Worm (Caenorhabditis elegans) whole organism, late embryonic: Measurements from ENCODE around the gene mrpl-28.

Experiments used
- C38D4.7 ChIP-seq: fragments of 200-800 bp; sonication (Bioruptor generic); optimal IDR thresholded peaks from 2 replicates; lab custom pipeline; 2018; ENCODE audit warnings: mild to moderate bottlenecking, missing genetic modification characterization, moderate library complexity, missing compliant biosample characterization
- F13H6.1 ChIP-seq: sonication (generic microtip); optimal IDR thresholded peaks from 2 replicates; lab custom pipeline; 2016; ENCODE audit warnings: missing genetic modification characterization, missing compliant biosample characterization
- K02D7.2 ChIP-seq: sonication (generic microtip); optimal IDR thresholded peaks from 2 replicates; lab custom pipeline; 2017; ENCODE audit warnings: mild to moderate bottlenecking, missing genetic modification characterization, missing compliant biosample characterization
- K09A11.1 ChIP-seq: sonication (generic microtip); optimal IDR thresholded peaks from 2 replicates; lab custom pipeline; 2017; ENCODE audit warnings: antibody characterized with exemption, mild to moderate bottlenecking, missing genetic modification characterization, missing compliant biosample characterization; ENCODE audit not compliant: insufficient read depth
- T23F11.4 ChIP-seq: fragments of 200-800 bp; sonication (Bioruptor generic); optimal IDR thresholded peaks from 2 replicates; lab custom pipeline; 2018; ENCODE audit warnings: mild to moderate bottlenecking, missing genetic modification characterization, missing compliant biosample characterization
- Y22D7AL.16 ChIP-seq: sonication (generic microtip); optimal IDR thresholded peaks from 2 replicates; lab custom pipeline; 2016; ENCODE audit warnings: missing genetic modification characterization, missing compliant biosample characterization
- ahr-1 ChIP-seq: sonication (generic microtip); optimal IDR thresholded peaks from 2 replicates; lab custom pipeline; 2016; ENCODE audit warnings: missing genetic modification characterization, missing compliant biosample characterization
- ama-1 ChIP-seq: fragments of 150-350 bp; optimal IDR thresholded peaks from 2 replicates; lab custom pipeline; 2014
- ceh-14 ChIP-seq: sonication (generic microtip); optimal IDR thresholded peaks from 2 replicates; lab custom pipeline; 2016; ENCODE audit warnings: missing genotype, missing genetic modification characterization, missing compliant biosample characterization
- ceh-18 ChIP-seq: sonication (generic microtip); optimal IDR thresholded peaks from 2 replicates; lab custom pipeline; 2016; ENCODE audit warnings: missing genetic modification characterization, missing compliant biosample characterization
- ceh-19 ChIP-seq: fragments of 200-800 bp; sonication (Bioruptor generic); optimal IDR thresholded peaks from 2 replicates; lab custom pipeline; 2018; ENCODE audit warnings: mild to moderate bottlenecking, missing genetic modification characterization, missing compliant biosample characterization
- ceh-22 ChIP-seq: sonication (generic microtip); optimal IDR thresholded peaks from 2 replicates; lab custom pipeline; 2017; ENCODE audit warnings: missing biosample characterization, missing genetic modification characterization
- ceh-30 ChIP-seq: fragments of 150-350 bp; optimal IDR thresholded peaks from 2 replicates; lab custom pipeline; 2014; ENCODE audit warnings: missing biosample characterization, missing genetic modification characterization
- ceh-31 ChIP-seq: sonication (generic microtip); optimal IDR thresholded peaks from 2 replicates; lab custom pipeline; 2016; ENCODE audit warnings: missing genetic modification characterization, missing compliant biosample characterization
- ceh-34 ChIP-seq: sonication (generic microtip); optimal IDR thresholded peaks from 2 replicates; lab custom pipeline; 2016; ENCODE audit warnings: mild to moderate bottlenecking, missing genetic modification characterization, missing compliant biosample characterization
- ceh-45 ChIP-seq: fragments of 200-800 bp; sonication (Bioruptor generic); IDR thresholded peaks from 2 replicates; pipeline ENCODE4 v1.3.6; 2022; ENCODE audit warnings: missing genetic modification reagents, missing genetic modification characterization, missing compliant biosample characterization
- ceh-48 ChIP-seq: sonication (generic microtip); optimal IDR thresholded peaks from 2 replicates; lab custom pipeline; 2016; ENCODE audit warnings: missing genetic modification characterization, inconsistent platforms, missing compliant biosample characterization
- ceh-6 ChIP-seq: fragments of 200-800 bp; sonication (Bioruptor generic); optimal IDR thresholded peaks from 2 replicates; lab custom pipeline; 2018; ENCODE audit warnings: mild to moderate bottlenecking, missing genetic modification characterization, missing compliant biosample characterization
- ceh-9 ChIP-seq: sonication (generic microtip); optimal IDR thresholded peaks from 2 replicates; lab custom pipeline; 2016; ENCODE audit warnings: mild to moderate bottlenecking, missing genetic modification characterization, inconsistent platforms, missing compliant biosample characterization
- che-1 ChIP-seq: sonication (generic microtip); optimal IDR thresholded peaks from 2 replicates; lab custom pipeline; 2016; ENCODE audit warnings: mild to moderate bottlenecking, missing genetic modification characterization, missing compliant biosample characterization
- dmd-4 ChIP-seq: sonication (generic microtip); optimal IDR thresholded peaks from 2 replicates; lab custom pipeline; 2016; ENCODE audit warnings: borderline replicate concordance, missing genetic modification characterization, missing compliant biosample characterization
- dve-1 ChIP-seq: sonication (generic microtip); optimal IDR thresholded peaks from 2 replicates; lab custom pipeline; 2017; ENCODE audit warnings: antibody characterized with exemption, mild to moderate bottlenecking, missing genetic modification characterization, missing compliant biosample characterization
- elt-2 ChIP-seq: sonication (generic microtip); optimal IDR thresholded peaks from 2 replicates; lab custom pipeline; 2016; ENCODE audit warnings: missing genetic modification reagents, missing genetic modification characterization, missing compliant biosample characterization
- elt-4 ChIP-seq: sonication (generic microtip); optimal IDR thresholded peaks from 2 replicates; lab custom pipeline; 2016; ENCODE audit warnings: missing genetic modification characterization, missing compliant biosample characterization
- eyg-1 ChIP-seq: sonication (generic microtip); optimal IDR thresholded peaks from 2 replicates; lab custom pipeline; 2016; ENCODE audit warnings: missing genotype, missing genetic modification characterization, missing compliant biosample characterization
- fax-1 ChIP-seq: sonication (generic microtip); optimal IDR thresholded peaks from 2 replicates; lab custom pipeline; 2016; ENCODE audit warnings: missing genotype, missing genetic modification characterization, missing compliant biosample characterization
- fkh-10 ChIP-seq: fragments of 150-350 bp; optimal IDR thresholded peaks from 2 replicates; lab custom pipeline; 2014; ENCODE audit warnings: missing biosample characterization, missing genetic modification reagents, missing genetic modification characterization
- fkh-6 ChIP-seq: sonication (generic microtip); optimal IDR thresholded peaks from 2 replicates; lab custom pipeline; 2016; ENCODE audit warnings: missing genetic modification characterization, missing compliant biosample characterization
- gmeb-2 ChIP-seq: sonication (generic microtip); optimal IDR thresholded peaks from 2 replicates; lab custom pipeline; 2016; ENCODE audit warnings: missing genetic modification characterization, inconsistent platforms, missing compliant biosample characterization
- hlh-13 ChIP-seq: fragments of 200-800 bp; sonication (Bioruptor generic); optimal IDR thresholded peaks from 2 replicates; lab custom pipeline; 2018; ENCODE audit warnings: mild to moderate bottlenecking, missing genetic modification characterization, missing compliant biosample characterization
- hlh-15 ChIP-seq: sonication (generic microtip); optimal IDR thresholded peaks from 2 replicates; lab custom pipeline; 2016; ENCODE audit warnings: missing genetic modification characterization, missing compliant biosample characterization
- hlh-30 ChIP-seq: sonication (generic microtip); optimal IDR thresholded peaks from 2 replicates; lab custom pipeline; 2017; ENCODE audit warnings: antibody characterized with exemption, missing genetic modification characterization, missing compliant biosample characterization; ENCODE audit not compliant: insufficient read depth
- hlh-6 ChIP-seq: sonication (generic microtip); optimal IDR thresholded peaks from 2 replicates; lab custom pipeline; 2016; ENCODE audit warnings: missing genotype, missing genetic modification characterization, missing compliant biosample characterization
- hlh-8 ChIP-seq: sonication (generic microtip); optimal IDR thresholded peaks from 2 replicates; lab custom pipeline; 2016; ENCODE audit warnings: missing genotype, missing genetic modification characterization, missing compliant biosample characterization
- lim-6 ChIP-seq: sonication (generic microtip); optimal IDR thresholded peaks from 2 replicates; lab custom pipeline; 2016; ENCODE audit warnings: missing genetic modification characterization, missing compliant biosample characterization
- madf-2 ChIP-seq: sonication (generic microtip); optimal IDR thresholded peaks from 2 replicates; lab custom pipeline; 2017; ENCODE audit warnings: missing genetic modification characterization, missing compliant biosample characterization
- mec-3 ChIP-seq: sonication (generic microtip); optimal IDR thresholded peaks from 2 replicates; lab custom pipeline; 2016; ENCODE audit warnings: borderline replicate concordance, missing genetic modification characterization, missing compliant biosample characterization
- nfya-1 ChIP-seq: sonication (generic microtip); optimal IDR thresholded peaks from 2 replicates; lab custom pipeline; 2017; ENCODE audit warnings: missing genetic modification characterization, mild to moderate bottlenecking, missing compliant biosample characterization, antibody characterized with exemption, moderate library complexity
- nhr-232 ChIP-seq: sonication (generic microtip); optimal IDR thresholded peaks from 2 replicates; lab custom pipeline; 2016; ENCODE audit warnings: missing genetic modification characterization, missing compliant biosample characterization
- odd-2 ChIP-seq: sonication (generic microtip); optimal IDR thresholded peaks from 2 replicates; lab custom pipeline; 2017; ENCODE audit warnings: antibody characterized with exemption, mild to moderate bottlenecking, missing genetic modification characterization, missing compliant biosample characterization
- pat-9 ChIP-seq: fragments of 200-800 bp; sonication (Bioruptor generic); optimal IDR thresholded peaks from 2 replicates; lab custom pipeline; 2018; ENCODE audit warnings: mild to moderate bottlenecking, missing genetic modification characterization, moderate library complexity, missing compliant biosample characterization
- pax-1 ChIP-seq: fragments of 150-350 bp; optimal IDR thresholded peaks from 2 replicates; lab custom pipeline; 2014; ENCODE audit warnings: missing biosample characterization, missing genetic modification characterization
- pha-4 ChIP-seq: fragments of 150-350 bp; optimal IDR thresholded peaks from 2 replicates; lab custom pipeline; 2018; ENCODE audit warnings: missing biosample characterization, missing genetic modification reagents, missing genetic modification characterization
- pqm-1 ChIP-seq: sonication (generic microtip); optimal IDR thresholded peaks from 2 replicates; lab custom pipeline; 2016; ENCODE audit warnings: missing genetic modification characterization, missing compliant biosample characterization
- pros-1 ChIP-seq: fragments of 150-350 bp; optimal IDR thresholded peaks from 2 replicates; lab custom pipeline; 2014; ENCODE audit warnings: missing biosample characterization, missing genetic modification reagents, missing genetic modification characterization
- ref-2 ChIP-seq: sonication (generic microtip); optimal IDR thresholded peaks from 2 replicates; lab custom pipeline; 2016; ENCODE audit warnings: missing genetic modification characterization, missing compliant biosample characterization
- sdc-2 ChIP-seq: sonication (generic microtip); optimal IDR thresholded peaks from 2 replicates; lab custom pipeline; 2016; ENCODE audit warnings: missing genotype, missing genetic modification characterization, missing compliant biosample characterization
- sox-2 ChIP-seq: fragments of 200-800 bp; sonication (Bioruptor generic); IDR thresholded peaks from 2 replicates; pipeline ENCODE4 v1.3.6; 2022; ENCODE audit warnings: missing genetic modification reagents, missing genetic modification characterization, missing compliant biosample characterization
- sox-4 ChIP-seq: sonication (generic microtip); optimal IDR thresholded peaks from 2 replicates; lab custom pipeline; 2017; ENCODE audit warnings: mild to moderate bottlenecking, missing genetic modification characterization, inconsistent platforms, missing compliant biosample characterization
- tbx-7 ChIP-seq: sonication (generic microtip); optimal IDR thresholded peaks from 2 replicates; lab custom pipeline; 2016; ENCODE audit warnings: missing genotype, missing genetic modification characterization, missing compliant biosample characterization
- ttx-3 ChIP-seq: sonication (generic microtip); optimal IDR thresholded peaks from 2 replicates; lab custom pipeline; 2016; ENCODE audit warnings: missing genetic modification reagents, missing genetic modification characterization, missing compliant biosample characterization
- unc-55 ChIP-seq: sonication (generic microtip); optimal IDR thresholded peaks from 2 replicates; lab custom pipeline; 2017; ENCODE audit warnings: missing biosample characterization, missing genetic modification reagents, missing genetic modification characterization
- unc-86 ChIP-seq: sonication (generic microtip); optimal IDR thresholded peaks from 2 replicates; lab custom pipeline; 2016; ENCODE audit warnings: missing genetic modification characterization, missing compliant biosample characterization
- zip-5 ChIP-seq: sonication (generic microtip); optimal IDR thresholded peaks from 2 replicates; lab custom pipeline; 2016; ENCODE audit warnings: missing genetic modification characterization, missing compliant biosample characterization
- ztf-16 ChIP-seq: sonication (generic microtip); optimal IDR thresholded peaks from 2 replicates; lab custom pipeline; 2017; ENCODE audit warnings: missing genetic modification characterization, missing compliant biosample characterization

The mrpl-28 gene

ce11 chrII:155904-156303 lies at the start of gene mrpl-28:
Gene mrpl-28, minus strand, starts transcription at chrII:156009.
- no peak for TF ChIP-seq ztf-16 (tag; lab: Kevin White, UChicago)
- no peak for TF ChIP-seq K09A11.1 (tag; lab: Kevin White, UChicago)
- TF ChIP-seq pat-9, result no peak
- TF ChIP-seq Y22D7AL.16 (tag; lab: Kevin White, UChicago), result no peak
- peak; percentile 63 for TF ChIP-seq elt-2 (tag; lab: Kevin White, UChicago)
- TF ChIP-seq unc-55 (GFP tag; lab: Kevin White, UChicago), result no peak
- TF ChIP-seq dve-1, result peak; percentile 57
- TF ChIP-seq T23F11.4 (GFP tag; lab: Kevin White, UChicago), result no peak
- no peak for TF ChIP-seq mec-3 (tag; lab: Kevin White, UChicago)
- TF ChIP-seq tbx-7, result no peak
- no peak for TF ChIP-seq ceh-9 (tag; lab: Kevin White, UChicago)
- TF ChIP-seq fkh-10 (GFP tag; lab: Kevin White, UChicago), result no peak
- TF ChIP-seq hlh-13 (GFP tag; lab: Kevin White, UChicago), result no peak
- TF ChIP-seq ref-2 (tag; lab: Kevin White, UChicago), result no peak
- no peak for TF ChIP-seq sox-2
- no peak for TF ChIP-seq ceh-30 (tag; lab: Kevin White, UChicago)
- no peak for TF ChIP-seq eyg-1 (tag; lab: Kevin White, UChicago)
- TF ChIP-seq fkh-6 (tag; lab: Kevin White, UChicago), result no peak
- TF ChIP-seq C38D4.7 (GFP tag; lab: Kevin White, UChicago), result no peak
- TF ChIP-seq pros-1 (tag; lab: Kevin White, UChicago), result no peak
- TF ChIP-seq hlh-30 (tag; lab: Kevin White, UChicago), result no peak
- TF ChIP-seq hlh-15 (tag; lab: Kevin White, UChicago), result no peak
- TF ChIP-seq dmd-4 (tag; lab: Kevin White, UChicago), result no peak
- no peak for TF ChIP-seq sox-4 (tag; lab: Kevin White, UChicago)
- TF ChIP-seq hlh-6 (tag; lab: Kevin White, UChicago), result no peak
- TF ChIP-seq nhr-232 (tag; lab: Kevin White, UChicago), result no peak
- TF ChIP-seq ceh-48, result no peak
- no peak for TF ChIP-seq sdc-2 (tag; lab: Kevin White, UChicago)
- TF ChIP-seq ceh-19 (GFP tag; lab: Kevin White, UChicago), result no peak
- TF ChIP-seq elt-4 (tag; lab: Kevin White, UChicago), result no peak
- TF ChIP-seq ttx-3, result no peak
- no peak for TF ChIP-seq gmeb-2 (tag; lab: Kevin White, UChicago)
- no peak for TF ChIP-seq zip-5
- no peak for TF ChIP-seq ama-1 (lab: Kevin White, UChicago)
- TF ChIP-seq nfya-1 (tag; lab: Kevin White, UChicago), result peak; percentile 66
- no peak for TF ChIP-seq lim-6 (tag; lab: Kevin White, UChicago)
- TF ChIP-seq madf-2 (tag; lab: Kevin White, UChicago), result no peak
- no peak for TF ChIP-seq ceh-22
- peak; percentile 52 for TF ChIP-seq ceh-18 (tag; lab: Kevin White, UChicago)
- no peak for TF ChIP-seq ahr-1 (tag; lab: Kevin White, UChicago)
- TF ChIP-seq ceh-31, result peak; percentile 51
- no peak for TF ChIP-seq hlh-8 (tag; lab: Kevin White, UChicago)
- no peak for TF ChIP-seq odd-2 (tag; lab: Kevin White, UChicago)
- TF ChIP-seq ceh-45 (GFP tag; lab: Robert Waterston, UW), result no peak
- TF ChIP-seq pha-4 (tag; lab: Kevin White, UChicago), result no peak
- peak; percentile 43 for TF ChIP-seq pqm-1
- TF ChIP-seq ceh-34 (tag; lab: Kevin White, UChicago), result peak; percentile 25
- no peak for TF ChIP-seq unc-86 (tag; lab: Kevin White, UChicago)
- TF ChIP-seq F13H6.1 (tag; lab: Kevin White, UChicago), result no peak
- TF ChIP-seq che-1, result no peak
- TF ChIP-seq ceh-6 (GFP tag; lab: Kevin White, UChicago), result no peak
- TF ChIP-seq ceh-14, result no peak
- no peak for TF ChIP-seq fax-1 (tag; lab: Kevin White, UChicago)
- no peak for TF ChIP-seq K02D7.2 (tag; lab: Kevin White, UChicago)
- peak; percentile 71 for TF ChIP-seq pax-1 (tag; lab: Kevin White, UChicago)
